Fruit fly (Drosophila melanogaster): ENCODE data around the gene CG8745.
A peak's percentile ranks its signal among the peaks of the same experiment; 100 is the strongest.

Gene CG8745

dm6 chr3L:13903186-13904020 is 36.7 kb upstream of the CG8745 start, which contains the start of gene dysc (continued):
- TF ChIP-seq unc-4 (GFP tag; IDR thresholded peaks at IDR 0.05; ENCODE audit: partially characterized antibody) (no peak), CG34224 (GFP tag; IDR thresholded peaks at IDR 0.05; ENCODE audit: partially characterized antibody) (no peak), CG1647 (GFP tag; optimal IDR thresholded peaks at IDR 0.05) (no peak), CG2120 (GFP tag; optimal IDR thresholded peaks at IDR 0.05) (peak; percentile 10), btn (GFP tag; optimal IDR thresholded peaks at IDR 0.05) (no peak), Sox100B (GFP tag; optimal IDR thresholded peaks at IDR 0.05) (peak; percentile 35), CG11723 (GFP tag; optimal IDR thresholded peaks at IDR 0.05) (no peak), CG13775 (GFP tag; optimal IDR thresholded peaks at IDR 0.05) (no peak), esg (GFP tag; conservative IDR thresholded peaks at IDR 0.05) (no peak), Dip3 (GFP tag; optimal IDR thresholded peaks at IDR 0.05) (no peak), sd (tag; optimal IDR thresholded peaks at IDR 0.05) (no peak), CG9817 (tag; optimal IDR thresholded peaks at IDR 0.05) (no peak), sug (tag; optimal IDR thresholded peaks at IDR 0.05) (peak; percentile 52), kay (GFP tag; optimal IDR thresholded peaks at IDR 0.05) (no peak), tap (tag; optimal IDR thresholded peaks at IDR 0.05) (peak; percentile 9), CG17359 (tag; optimal IDR thresholded peaks at IDR 0.05) (peak; percentile 30), CG10147 (GFP tag; optimal IDR thresholded peaks at IDR 0.05) (peak; percentile 61), klu (GFP tag; IDR thresholded peaks at IDR 0.05) (no peak), Gsc (GFP tag; IDR thresholded peaks at IDR 0.05) (no peak), zf30C (GFP tag; optimal IDR thresholded peaks at IDR 0.05) (peak; percentile 66), wdn (GFP tag; IDR thresholded peaks at IDR 0.05) (no peak), CG14860 (GFP tag; IDR thresholded peaks at IDR 0.05; ENCODE audit: partially characterized antibody) (no peak), nom (GFP tag; optimal IDR thresholded peaks at IDR 0.05) (no peak), Trl (optimal IDR thresholded peaks at IDR 0.05) (peak; percentile 5 to 57), Trl (GFP tag; optimal IDR thresholded peaks at IDR 0.05) (no peak), CG4730 (GFP tag; IDR thresholded peaks at IDR 0.05) (no peak), jing (GFP tag; optimal IDR thresholded peaks at IDR 0.05) (no peak), D19A (tag; optimal IDR thresholded peaks at IDR 0.05) (peak; percentile 27), CG2116 (GFP tag; optimal IDR thresholded peaks at IDR 0.05) (no peak), Myb (GFP tag; optimal IDR thresholded peaks at IDR 0.05) (no peak), luna (GFP tag; optimal IDR thresholded peaks at IDR 0.05) (no peak), CG15269 (tag; optimal IDR thresholded peaks at IDR 0.05) (peak; percentile 73), zfh2 (GFP tag; optimal IDR thresholded peaks at IDR 0.05) (no peak), dati (GFP tag; IDR thresholded peaks at IDR 0.05) (no peak), MESR4 (GFP tag; optimal IDR thresholded peaks at IDR 0.05) (no peak), CkIIα-i1 (GFP tag; IDR thresholded peaks at IDR 0.05) (no peak), ind (GFP tag; optimal IDR thresholded peaks at IDR 0.05) (no peak), Eip74EF (GFP tag; optimal IDR thresholded peaks at IDR 0.05) (no peak), scrt (GFP tag; optimal IDR thresholded peaks at IDR 0.05) (peak; percentile 50), Ets65A (GFP tag) (peak; percentile 38), repo (GFP tag; optimal IDR thresholded peaks at IDR 0.05) (no peak), CG7786 (GFP tag; optimal IDR thresholded peaks at IDR 0.05) (no peak), MTF-1 (GFP tag; optimal IDR thresholded peaks at IDR 0.05; ENCODE audit: borderline replicate concordance) (no peak), Kr (GFP tag; optimal IDR thresholded peaks at IDR 0.05) (no peak), tio (GFP tag; optimal IDR thresholded peaks at IDR 0.05) (peak; percentile 31), cato (GFP tag; optimal IDR thresholded peaks at IDR 0.05; ENCODE audit: borderline replicate concordance) (no peak), B-H1 (GFP tag; IDR thresholded peaks at IDR 0.05) (no peak), Oaz (GFP tag; IDR thresholded peaks at IDR 0.05) (no peak), ase (GFP tag; IDR thresholded peaks at IDR 0.05) (no peak), salm (tag; optimal IDR thresholded peaks at IDR 0.05) (no peak)

Data from whole organism, embryonic.